Worm (Caenorhabditis elegans): ENCODE data around the gene ZK930.7.

DNA sequence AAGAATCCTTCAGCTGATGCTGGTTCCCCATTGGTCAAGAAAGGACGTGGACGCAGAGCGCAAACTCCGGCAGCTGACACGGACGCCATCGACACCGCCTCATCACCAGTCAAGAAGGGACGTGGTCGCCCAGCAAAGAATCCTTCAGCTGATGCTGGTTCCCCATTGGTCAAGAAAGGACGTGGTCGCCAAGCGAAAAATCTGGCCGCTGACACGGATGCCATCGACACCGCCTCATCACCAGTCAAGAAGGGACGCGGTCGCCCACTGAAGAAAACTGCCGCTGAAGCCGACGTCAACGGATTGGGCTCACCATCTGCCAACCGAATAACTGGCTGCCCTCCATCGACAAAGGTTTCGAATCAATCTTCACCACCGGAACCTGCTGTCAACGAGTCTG is 2.5 kb downstream of the ZK930.7 start:
- TF ChIP-seq ceh-13 (GFP tag; optimal IDR thresholded peaks at IDR 0.05), result no peak
- no peak for TF ChIP-seq ama-1 (optimal IDR thresholded peaks at IDR 0.05)
- no peak for TF ChIP-seq tra-4 (tag; optimal IDR thresholded peaks at IDR 0.05)
- no peak for TF ChIP-seq tbx-11 (GFP tag; IDR thresholded peaks at IDR 0.05)
- no peak for TF ChIP-seq ets-7 (tag; optimal IDR thresholded peaks at IDR 0.05)
- TF ChIP-seq hmbx-1 (tag; optimal IDR thresholded peaks at IDR 0.05), result no peak

Data from whole organism, early embryonic.